Worm (Caenorhabditis elegans) whole organism, L3 larva: ENCODE data around the gene F17E9.15.
"Not testable (repeated sequence)": the region's sequence is repeated elsewhere in the genome, so short reads cannot be mapped to it uniquely, and the experiment has no call there.

Experiments used
- ZK546.5 ChIP-seq: sonication (generic microtip); optimal IDR thresholded peaks from 2 replicates; lab custom pipeline; 2017; ENCODE audit warnings: missing biosample characterization, missing genetic modification characterization
- aly-2 ChIP-seq: fragments of 150-350 bp; optimal IDR thresholded peaks from 2 replicates; lab custom pipeline; 2014; ENCODE audit warnings: missing biosample characterization, missing genetic modification characterization
- ama-1 ChIP-seq: fragments of 150-350 bp; optimal IDR thresholded peaks from 2 replicates; lab custom pipeline; 2018
- ceh-16 ChIP-seq: sonication (generic microtip); optimal IDR thresholded peaks from 2 replicates; lab custom pipeline; 2017; ENCODE audit warnings: missing biosample characterization, missing genetic modification characterization
- ceh-82 ChIP-seq: fragments of 150-350 bp; optimal IDR thresholded peaks from 2 replicates; lab custom pipeline; 2014; ENCODE audit warnings: missing biosample characterization, missing genetic modification characterization
- ceh-9 ChIP-seq: sonication (generic microtip); optimal IDR thresholded peaks from 2 replicates; lab custom pipeline; 2018; ENCODE audit warnings: missing biosample characterization, missing genetic modification characterization
- egl-27 ChIP-seq: sonication (generic microtip); optimal IDR thresholded peaks from 4 replicates; lab custom pipeline; 2017; ENCODE audit warnings: missing biosample characterization, missing genetic modification reagents, missing genetic modification characterization
- egl-5 ChIP-seq: fragments of 150-350 bp; optimal IDR thresholded peaks from 2 replicates; lab custom pipeline; 2017; ENCODE audit warnings: missing biosample characterization, missing genetic modification reagents, missing genetic modification characterization, inconsistent platforms
- elt-1 ChIP-seq: fragments of 150-350 bp; optimal IDR thresholded peaks from 2 replicates; lab custom pipeline; 2014; ENCODE audit warnings: missing biosample characterization, missing genetic modification characterization
- elt-2 ChIP-seq: sonication (generic microtip); optimal IDR thresholded peaks from 2 replicates; lab custom pipeline; 2016; ENCODE audit warnings: missing genetic modification reagents, mild to moderate bottlenecking, missing genetic modification characterization, missing compliant biosample characterization
- elt-3 ChIP-seq, 3 experiments: fragments of 150-350 bp in 1 of 3; sonication (generic microtip) in 2 of 3; optimal IDR thresholded peaks; 2 replicates in 2 of 3; 4 replicates in 1 of 3; lab custom pipeline; 2014 to 2017; ENCODE audit warnings: missing biosample characterization in 3 of 3, missing genetic modification characterization in 3 of 3
- eor-1 ChIP-seq, 2 experiments: fragments of 150-350 bp; optimal IDR thresholded peaks; 2 replicates each; lab custom pipeline; 2014 to 2018; ENCODE audit warnings: missing biosample characterization in 2 of 2, missing genetic modification characterization in 2 of 2
- fos-1 ChIP-seq: fragments of 150-350 bp; optimal IDR thresholded peaks from 2 replicates; lab custom pipeline; 2014; ENCODE audit warnings: missing biosample characterization, missing genetic modification characterization
- hmg-11 ChIP-seq: sonication (generic microtip); optimal IDR thresholded peaks from 2 replicates; lab custom pipeline; 2016; ENCODE audit warnings: missing genetic modification characterization, missing compliant biosample characterization
- lin-15B ChIP-seq: fragments of 150-350 bp; optimal IDR thresholded peaks from 2 replicates; lab custom pipeline; 2014; ENCODE audit warnings: missing biosample characterization, missing genetic modification characterization
- lin-39 ChIP-seq: fragments of 150-350 bp; optimal IDR thresholded peaks from 2 replicates; lab custom pipeline; 2018; ENCODE audit warnings: missing biosample characterization, missing genetic modification reagents, missing genetic modification characterization
- lsy-12 ChIP-seq: sonication (generic microtip); optimal IDR thresholded peaks from 2 replicates; lab custom pipeline; 2016; ENCODE audit warnings: mild to moderate bottlenecking, missing genetic modification characterization, missing compliant biosample characterization
- nfya-1 ChIP-seq: sonication (generic microtip); optimal IDR thresholded peaks from 2 replicates; lab custom pipeline; 2017; ENCODE audit warnings: missing genetic modification characterization, mild to moderate bottlenecking, missing compliant biosample characterization, antibody characterized with exemption, moderate library complexity; ENCODE audit not compliant: insufficient read depth
- nhr-237 ChIP-seq: fragments of 150-350 bp; optimal IDR thresholded peaks from 2 replicates; lab custom pipeline; 2014; ENCODE audit warnings: missing biosample characterization, missing genetic modification characterization
- nhr-28 ChIP-seq: fragments of 150-350 bp; optimal IDR thresholded peaks from 2 replicates; lab custom pipeline; 2014; ENCODE audit warnings: missing biosample characterization, missing genetic modification characterization
- nhr-43 ChIP-seq: sonication (generic microtip); optimal IDR thresholded peaks from 2 replicates; lab custom pipeline; 2016; ENCODE audit warnings: mild to moderate bottlenecking, missing genetic modification characterization, missing compliant biosample characterization; ENCODE audit not compliant: poor library complexity, severe bottlenecking
- nhr-76 ChIP-seq: fragments of 150-350 bp; sonication (generic microtip); optimal IDR thresholded peaks from 5 replicates; lab custom pipeline; 2014; ENCODE audit warnings: missing biosample characterization, missing genetic modification characterization
- pqm-1 ChIP-seq: fragments of 150-350 bp; optimal IDR thresholded peaks from 2 replicates; lab custom pipeline; 2017; ENCODE audit warnings: missing biosample characterization, missing genetic modification characterization, inconsistent platforms
- snpc-4 ChIP-seq: fragments of 150-350 bp; optimal IDR thresholded peaks from 2 replicates; lab custom pipeline; 2014; ENCODE audit warnings: missing biosample characterization, missing genetic modification characterization
- tbx-2 ChIP-seq: sonication (generic microtip); optimal IDR thresholded peaks from 2 replicates; lab custom pipeline; 2016; ENCODE audit warnings: mild to moderate bottlenecking, missing genetic modification characterization, missing compliant biosample characterization
- unc-62 ChIP-seq: fragments of 150-350 bp; sonication (generic microtip); optimal IDR thresholded peaks from 4 replicates; lab custom pipeline; 2014; ENCODE audit warnings: missing biosample characterization, missing genetic modification reagents, missing genetic modification characterization
- zag-1 ChIP-seq: fragments of 150-350 bp; optimal IDR thresholded peaks from 2 replicates; lab custom pipeline; 2014; ENCODE audit warnings: missing biosample characterization, missing genetic modification characterization
- ztf-11 ChIP-seq: fragments of 150-350 bp; optimal IDR thresholded peaks from 2 replicates; lab custom pipeline; 2014; ENCODE audit warnings: missing biosample characterization, missing genetic modification characterization
- ztf-4 ChIP-seq: fragments of 150-350 bp; optimal IDR thresholded peaks from 2 replicates; lab custom pipeline; 2014; ENCODE audit warnings: missing biosample characterization, missing genetic modification characterization

Gene F17E9.15

ce11 chrIV:8352036-8352435, 4.8 kb downstream of the F17E9.15 start, which contains the start of gene F17E9.16:
TSS of gene F17E9.16 (plus strand) at chrIV:8352336.
- not testable (repeated sequence) for TF ChIP-seq egl-27; ztf-4; lin-15B (tag; lab: Kevin White, UChicago)

ce11 chrIV:8354572-8354971, 7.4 kb downstream of the F17E9.15 start, which contains the start of gene F17E9.3:
TSS of gene F17E9.3 (plus strand) at chrIV:8354872.
- TF ChIP-seq lsy-12 (tag; lab: Kevin White, UChicago) (no peak), aly-2 (tag; lab: Kevin White, UChicago) (no peak), ceh-16 (tag; lab: Kevin White, UChicago) (no peak), lin-15B (tag; lab: Kevin White, UChicago) (no peak), nfya-1 (no peak), fos-1 (tag; lab: Kevin White, UChicago) (no peak), egl-27 (no peak), nhr-76 (tag; lab: Kevin White, UChicago) (no peak), lin-39 (tag; lab: Kevin White, UChicago) (no peak), nhr-43 (tag; lab: Kevin White, UChicago) (no peak), elt-1 (tag; lab: Kevin White, UChicago) (no peak), hmg-11 (tag; lab: Kevin White, UChicago) (no peak), ztf-11 (tag; lab: Kevin White, UChicago) (no peak)

ce11 chrIV:8355592-8355991, 8.4 kb downstream of the F17E9.15 start, which contains the start of the genes F17E9.2 and col-116:
TSS of gene F17E9.2 (plus strand) at chrIV:8355892.
TSS of gene col-116 (plus strand) at chrIV:8355906.
- no peak for TF ChIP-seq ama-1 (lab: Kevin White, UChicago)
- TF ChIP-seq ceh-82 (tag; lab: Kevin White, UChicago) = no peak
- TF ChIP-seq ZK546.5 (tag; lab: Kevin White, UChicago) = no peak

ce11 chrIV:8357299-8357698, 10.1 kb downstream of the F17E9.15 start:
- TF ChIP-seq lin-15B (tag; lab: Kevin White, UChicago) (no peak), elt-2 (no peak), zag-1 (tag; lab: Kevin White, UChicago) (no peak), elt-3 (tag; optimal IDR thresholded peaks at IDR 0.05; lab: Kevin White, UChicago) (no peak)

ce11 chrIV:8358492-8358891, 11.3 kb downstream of the F17E9.15 start, which contains the start of gene D2096.13:
TSS of gene D2096.13 (minus strand) at chrIV:8358592.
- TF ChIP-seq lin-15B (tag; lab: Kevin White, UChicago) = no peak
- no peak for TF ChIP-seq lin-39 (tag; lab: Kevin White, UChicago)
- TF ChIP-seq elt-2 = no peak
- TF ChIP-seq nhr-43 (tag; lab: Kevin White, UChicago) = no peak
- no peak for TF ChIP-seq zag-1 (tag; lab: Kevin White, UChicago)
- TF ChIP-seq snpc-4 (tag; lab: Kevin White, UChicago) = no peak
- TF ChIP-seq ceh-9 = no peak
- TF ChIP-seq aly-2 (tag; lab: Kevin White, UChicago) = no peak
- no peak for TF ChIP-seq unc-62 (GFP tag; lab: Kevin White, UChicago)
- no peak for TF ChIP-seq egl-5
- TF ChIP-seq ceh-16 (tag; lab: Kevin White, UChicago) = no peak
- no peak for TF ChIP-seq eor-1 (tag; optimal IDR thresholded peaks at IDR 0.05; lab: Kevin White, UChicago)
- no peak for TF ChIP-seq nhr-28 (tag; lab: Kevin White, UChicago)
- TF ChIP-seq nhr-237 = no peak
- no peak for TF ChIP-seq tbx-2 (tag; lab: Kevin White, UChicago)
- TF ChIP-seq ama-1 (lab: Kevin White, UChicago) = no peak
- no peak for TF ChIP-seq lsy-12 (tag; lab: Kevin White, UChicago)

ce11 chrIV:8359716-8360407, 12.6 kb downstream of the F17E9.15 start, which contains the start of gene D2096.5:
TSS of gene D2096.5 (minus strand) at chrIV:8359766.
- peak; percentile 29 for TF ChIP-seq pqm-1 (tag; lab: Kevin White, UChicago)
- peak; percentile 31 for TF ChIP-seq nfya-1
- peak; percentile 23 for TF ChIP-seq lin-15B (tag; lab: Kevin White, UChicago)
- TF ChIP-seq ceh-82 (tag; lab: Kevin White, UChicago) = no peak
